Worm (Caenorhabditis elegans): ENCODE data around the gene dhs-16.

dhs-16 gene

ce11 chrV:6012401-6012800, 28.9 kb downstream of the dhs-16 start:
- no peak for TF ChIP-seq sox-2 (GFP tag; IDR thresholded peaks at IDR 0.05)
- TF ChIP-seq hlh-15 (tag; optimal IDR thresholded peaks at IDR 0.05): no peak
- TF ChIP-seq ets-4 (tag; optimal IDR thresholded peaks at IDR 0.05): no peak
- TF ChIP-seq ama-1 (optimal IDR thresholded peaks at IDR 0.05): no peak
- no peak for TF ChIP-seq T23F11.4 (GFP tag; optimal IDR thresholded peaks at IDR 0.05)
- no peak for TF ChIP-seq hlh-13 (GFP tag; optimal IDR thresholded peaks at IDR 0.05)
- no peak for TF ChIP-seq eyg-1 (tag; optimal IDR thresholded peaks at IDR 0.05)
- no peak for TF ChIP-seq pha-2 (tag; optimal IDR thresholded peaks at IDR 0.05)
- no peak for TF ChIP-seq elt-4 (tag; optimal IDR thresholded peaks at IDR 0.05)

ce11 chrV:6015546-6016089, 32.1 kb downstream of the dhs-16 start:
- no peak for TF ChIP-seq pqm-1 (tag; optimal IDR thresholded peaks at IDR 0.05)
- no peak for TF ChIP-seq mec-3 (tag; optimal IDR thresholded peaks at IDR 0.05; ENCODE audit: borderline replicate concordance)
- TF ChIP-seq C38D4.7 (GFP tag; optimal IDR thresholded peaks at IDR 0.05): no peak
- no peak for TF ChIP-seq ceh-45 (GFP tag; IDR thresholded peaks at IDR 0.05)
- no peak for TF ChIP-seq hlh-13 (GFP tag; optimal IDR thresholded peaks at IDR 0.05)
- no peak for TF ChIP-seq ceh-24 (tag; optimal IDR thresholded peaks at IDR 0.05)
- no peak for TF ChIP-seq hlh-15 (tag; optimal IDR thresholded peaks at IDR 0.05)
- no peak for TF ChIP-seq gmeb-2 (tag; optimal IDR thresholded peaks at IDR 0.05)
- no peak for TF ChIP-seq Y22D7AL.16 (tag; optimal IDR thresholded peaks at IDR 0.05)
- TF ChIP-seq odd-2 (tag; optimal IDR thresholded peaks at IDR 0.05): no peak
- no peak for TF ChIP-seq F13H6.1 (tag; optimal IDR thresholded peaks at IDR 0.05)
- TF ChIP-seq npax-4 (tag; optimal IDR thresholded peaks at IDR 0.05): no peak
- TF ChIP-seq pag-3 (tag; optimal IDR thresholded peaks at IDR 0.05; ENCODE audit: borderline replicate concordance): no peak
- no peak for TF ChIP-seq K02D7.2 (tag; optimal IDR thresholded peaks at IDR 0.05)
- no peak for TF ChIP-seq unc-86 (tag; optimal IDR thresholded peaks at IDR 0.05)

ce11 chrV:6016097-6016496, 32.6 kb downstream of the dhs-16 start:
- TF ChIP-seq pqm-1 (tag; optimal IDR thresholded peaks at IDR 0.05) (no peak), eyg-1 (tag; optimal IDR thresholded peaks at IDR 0.05) (no peak), ceh-2 (tag; optimal IDR thresholded peaks at IDR 0.05) (no peak), lin-11 (tag; optimal IDR thresholded peaks at IDR 0.05) (no peak), sox-4 (tag; optimal IDR thresholded peaks at IDR 0.05) (no peak), nhr-11 (tag; optimal IDR thresholded peaks at IDR 0.05) (no peak), mec-3 (tag; optimal IDR thresholded peaks at IDR 0.05; ENCODE audit: borderline replicate concordance) (no peak), sox-2 (GFP tag; IDR thresholded peaks at IDR 0.05) (no peak), dmd-4 (tag; optimal IDR thresholded peaks at IDR 0.05; ENCODE audit: borderline replicate concordance) (no peak), ceh-24 (tag; optimal IDR thresholded peaks at IDR 0.05) (no peak)

ce11 chrV:6017630-6018029, 34.1 kb downstream of the dhs-16 start, which contains the start of the genes rpt-2 and aps-1:
TSS of gene rpt-2 (minus strand) at chrV:6017669.
TSS of gene aps-1 (plus strand) at chrV:6017970.
- peak; percentile 63 for TF ChIP-seq unc-42 (tag; optimal IDR thresholded peaks at IDR 0.05)
- TF ChIP-seq ets-4 (tag; optimal IDR thresholded peaks at IDR 0.05): no peak
- peak; percentile 55 for TF ChIP-seq dve-1 (tag; optimal IDR thresholded peaks at IDR 0.05)
- TF ChIP-seq ceh-31 (tag; optimal IDR thresholded peaks at IDR 0.05): peak; percentile 48
- TF ChIP-seq npax-4 (tag; optimal IDR thresholded peaks at IDR 0.05): no peak
- peak; percentile 27 for TF ChIP-seq tbx-2 (tag; optimal IDR thresholded peaks at IDR 0.05)
- no peak for TF ChIP-seq pros-1 (tag; optimal IDR thresholded peaks at IDR 0.05)
- peak; percentile 34 for TF ChIP-seq ceh-34 (tag; optimal IDR thresholded peaks at IDR 0.05)
- no peak for TF ChIP-seq ceh-19 (GFP tag; optimal IDR thresholded peaks at IDR 0.05)
- peak; percentile 34 for TF ChIP-seq K09A11.1 (tag; optimal IDR thresholded peaks at IDR 0.05; ENCODE audit: insufficient read depth)
- TF ChIP-seq sdc-2 (tag; optimal IDR thresholded peaks at IDR 0.05): no peak
- TF ChIP-seq hlh-8 (tag; optimal IDR thresholded peaks at IDR 0.05): peak; percentile 32
- peak; percentile 38 for TF ChIP-seq elt-2 (tag; optimal IDR thresholded peaks at IDR 0.05)
- peak; percentile 30 for TF ChIP-seq hlh-30 (tag; optimal IDR thresholded peaks at IDR 0.05; ENCODE audit: insufficient read depth)
- TF ChIP-seq pax-1 (tag; optimal IDR thresholded peaks at IDR 0.05): peak; percentile 51
- TF ChIP-seq nfya-1 (tag; optimal IDR thresholded peaks at IDR 0.05): peak; percentile 51
- TF ChIP-seq ceh-2 (tag; optimal IDR thresholded peaks at IDR 0.05): no peak
